Worm (Caenorhabditis elegans) whole organism, mixed stage, embryonic: ENCODE measurements around the gene srj-33.

Source experiments
- bed-3 ChIP-seq: fragments of 200-800 bp; sonication (Bioruptor generic); optimal IDR thresholded peaks from 3 replicates; lab custom pipeline; 2018; ENCODE audit warnings: mild to moderate bottlenecking, missing genetic modification characterization, moderate library complexity, missing compliant biosample characterization
- blmp-1 ChIP-seq: fragments of 150-350 bp; optimal IDR thresholded peaks from 2 replicates; lab custom pipeline; 2014; ENCODE audit warnings: missing biosample characterization, missing genetic modification characterization
- ceh-39 ChIP-seq: fragments of 150-350 bp; optimal IDR thresholded peaks from 2 replicates; lab custom pipeline; 2014; ENCODE audit warnings: missing biosample characterization, missing genetic modification characterization
- ceh-43 ChIP-seq: fragments of 200-800 bp; sonication (Bioruptor generic); optimal IDR thresholded peaks from 2 replicates; lab custom pipeline; 2018; ENCODE audit warnings: mild to moderate bottlenecking, missing genetic modification characterization, moderate library complexity, missing compliant biosample characterization
- ceh-83 ChIP-seq: fragments of 200-800 bp; sonication (Bioruptor generic); optimal IDR thresholded peaks from 2 replicates; lab custom pipeline; 2018; ENCODE audit warnings: mild to moderate bottlenecking, missing genetic modification characterization, missing compliant biosample characterization
- ces-1 ChIP-seq: fragments of 150-350 bp; optimal IDR thresholded peaks from 2 replicates; lab custom pipeline; 2014; ENCODE audit warnings: missing biosample characterization, missing genetic modification reagents, missing genetic modification characterization
- cnd-1 ChIP-seq: fragments of 200-800 bp; sonication (Bioruptor generic); optimal IDR thresholded peaks from 2 replicates; lab custom pipeline; 2018; ENCODE audit warnings: mild to moderate bottlenecking, missing genetic modification characterization, missing compliant biosample characterization
- drap-1 ChIP-seq: fragments of 200-800 bp; sonication (Bioruptor generic); optimal IDR thresholded peaks from 3 replicates; lab custom pipeline; 2018; ENCODE audit warnings: mild to moderate bottlenecking, missing genetic modification characterization, missing compliant biosample characterization
- elt-3 ChIP-seq: fragments of 150-350 bp; optimal IDR thresholded peaks from 2 replicates; lab custom pipeline; 2014; ENCODE audit warnings: missing biosample characterization, missing genetic modification characterization
- ham-2 ChIP-seq: fragments of 200-800 bp; sonication (Bioruptor generic); optimal IDR thresholded peaks from 2 replicates; lab custom pipeline; 2018; ENCODE audit warnings: mild to moderate bottlenecking, missing genetic modification characterization, missing compliant biosample characterization
- lin-13 ChIP-seq: fragments of 150-350 bp; optimal IDR thresholded peaks from 2 replicates; lab custom pipeline; 2014; ENCODE audit warnings: missing biosample characterization, missing genetic modification characterization
- lin-32 ChIP-seq: fragments of 200-800 bp; sonication (Bioruptor generic); optimal IDR thresholded peaks from 2 replicates; lab custom pipeline; 2018; ENCODE audit warnings: mild to moderate bottlenecking, missing genetic modification characterization, missing compliant biosample characterization
- lsy-2 ChIP-seq: fragments of 150-350 bp; optimal IDR thresholded peaks from 2 replicates; lab custom pipeline; 2014; ENCODE audit warnings: missing biosample characterization, missing genetic modification characterization
- mab-5 ChIP-seq: fragments of 150-350 bp; optimal IDR thresholded peaks from 2 replicates; lab custom pipeline; 2014; ENCODE audit warnings: missing biosample characterization, missing genetic modification characterization
- mep-1 ChIP-seq: fragments of 150-350 bp; optimal IDR thresholded peaks from 2 replicates; lab custom pipeline; 2017; ENCODE audit warnings: missing biosample characterization, missing genetic modification reagents, missing genetic modification characterization, inconsistent platforms
- mls-2 ChIP-seq: sonication (generic microtip); optimal IDR thresholded peaks from 2 replicates; lab custom pipeline; 2016; ENCODE audit warnings: mild to moderate bottlenecking, missing genetic modification characterization, moderate library complexity, missing compliant biosample characterization
- nhr-12 ChIP-seq: fragments of 150-350 bp; optimal IDR thresholded peaks from 2 replicates; lab custom pipeline; 2014; ENCODE audit warnings: missing biosample characterization, missing genetic modification characterization
- nhr-237 ChIP-seq: fragments of 150-350 bp; optimal IDR thresholded peaks from 2 replicates; lab custom pipeline; 2014; ENCODE audit warnings: missing biosample characterization, missing genetic modification characterization
- nhr-28 ChIP-seq: fragments of 150-350 bp; optimal IDR thresholded peaks from 2 replicates; lab custom pipeline; 2014; ENCODE audit warnings: missing biosample characterization, missing genetic modification characterization
- nhr-76 ChIP-seq: sonication (generic microtip); optimal IDR thresholded peaks from 2 replicates; lab custom pipeline; 2017; ENCODE audit warnings: missing biosample characterization, missing genetic modification characterization
- pha-4 ChIP-seq: fragments of 150-350 bp; optimal IDR thresholded peaks from 2 replicates; lab custom pipeline; 2018; ENCODE audit warnings: missing biosample characterization, missing genetic modification reagents, missing genetic modification characterization
- sem-2 ChIP-seq: fragments of 200-800 bp; sonication (Bioruptor generic); optimal IDR thresholded peaks from 2 replicates; lab custom pipeline; 2018; ENCODE audit warnings: mild to moderate bottlenecking, missing genetic modification characterization, missing compliant biosample characterization
- sptf-1 ChIP-seq: sonication (generic microtip); optimal IDR thresholded peaks from 2 replicates; lab custom pipeline; 2017; ENCODE audit warnings: mild to moderate bottlenecking, missing genetic modification characterization, moderate library complexity, missing compliant biosample characterization
- tbx-8 ChIP-seq: fragments of 200-800 bp; sonication (Bioruptor generic); optimal IDR thresholded peaks from 2 replicates; lab custom pipeline; 2018; ENCODE audit warnings: mild to moderate bottlenecking, missing genetic modification characterization, moderate library complexity, missing compliant biosample characterization
- unc-120 ChIP-seq: sonication (generic microtip); optimal IDR thresholded peaks from 2 replicates; lab custom pipeline; 2017; ENCODE audit warnings: missing genetic modification characterization, missing compliant biosample characterization; ENCODE audit not compliant: poor library complexity, severe bottlenecking
- unc-39 ChIP-seq: fragments of 150-350 bp; optimal IDR thresholded peaks from 2 replicates; lab custom pipeline; 2014; ENCODE audit warnings: missing biosample characterization, missing genetic modification characterization
- unc-62 ChIP-seq: fragments of 150-350 bp; optimal IDR thresholded peaks from 2 replicates; lab custom pipeline; 2014; ENCODE audit warnings: missing biosample characterization, missing genetic modification reagents, missing genetic modification characterization
- zip-8 ChIP-seq: fragments of 150-350 bp; optimal IDR thresholded peaks from 2 replicates; lab custom pipeline; 2014; ENCODE audit warnings: missing biosample characterization, missing genetic modification characterization
- ztf-11 ChIP-seq: fragments of 150-350 bp; optimal IDR thresholded peaks from 2 replicates; lab custom pipeline; 2014; ENCODE audit warnings: missing biosample characterization, missing genetic modification characterization

The srj-33 gene

DNA sequence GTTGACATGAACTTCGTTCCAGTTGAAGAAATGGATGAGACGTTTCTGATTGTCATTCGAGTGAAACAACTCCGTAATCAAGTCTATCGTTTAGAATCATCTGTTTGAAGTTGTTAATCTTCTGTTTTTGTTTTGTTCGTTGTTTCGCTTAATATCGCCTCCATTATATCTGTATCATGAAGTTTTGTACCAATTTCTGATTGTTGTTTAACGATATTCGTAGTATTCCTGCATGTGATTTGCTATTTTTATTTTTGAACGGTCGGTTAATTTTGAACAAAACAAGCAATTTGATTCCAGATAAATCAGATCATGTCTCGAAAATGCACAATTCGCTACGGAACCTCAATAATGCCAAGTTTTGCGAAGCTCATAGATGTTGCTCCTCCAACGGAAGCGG lies 45.2 kb upstream of the srj-33 start, which contains the start of gene C27H6.9:
C27H6.9 (plus strand) TSS at position 301 of the 400 bp plus-strand sequence.
- no peak for TF ChIP-seq unc-120 (tag; lab: Kevin White, UChicago)
- no peak for TF ChIP-seq cnd-1 (tag; lab: Kevin White, UChicago)
- TF ChIP-seq mep-1 (tag; lab: Kevin White, UChicago), result no peak
- TF ChIP-seq lin-13 (tag; lab: Kevin White, UChicago), result no peak
- TF ChIP-seq ceh-43 (GFP tag; lab: Kevin White, UChicago), result no peak
- TF ChIP-seq blmp-1 (tag; lab: Kevin White, UChicago), result no peak
- TF ChIP-seq nhr-12 (tag; lab: Kevin White, UChicago), result no peak
- no peak for TF ChIP-seq ceh-39 (tag; lab: Kevin White, UChicago)
- TF ChIP-seq drap-1 (GFP tag; lab: Kevin White, UChicago), result no peak
- TF ChIP-seq nhr-76 (tag; lab: Kevin White, UChicago), result no peak
- TF ChIP-seq ztf-11 (tag; lab: Kevin White, UChicago), result no peak
- no peak for TF ChIP-seq zip-8
- TF ChIP-seq nhr-28 (tag; lab: Kevin White, UChicago), result no peak
- no peak for TF ChIP-seq ham-2 (GFP tag; lab: Kevin White, UChicago)
- no peak for TF ChIP-seq elt-3 (tag; lab: Kevin White, UChicago)
- no peak for TF ChIP-seq tbx-8 (GFP tag; lab: Kevin White, UChicago)
- TF ChIP-seq lin-32 (GFP tag; lab: Kevin White, UChicago), result no peak
- no peak for TF ChIP-seq mab-5 (tag; lab: Kevin White, UChicago)
- TF ChIP-seq unc-62, result no peak

DNA sequence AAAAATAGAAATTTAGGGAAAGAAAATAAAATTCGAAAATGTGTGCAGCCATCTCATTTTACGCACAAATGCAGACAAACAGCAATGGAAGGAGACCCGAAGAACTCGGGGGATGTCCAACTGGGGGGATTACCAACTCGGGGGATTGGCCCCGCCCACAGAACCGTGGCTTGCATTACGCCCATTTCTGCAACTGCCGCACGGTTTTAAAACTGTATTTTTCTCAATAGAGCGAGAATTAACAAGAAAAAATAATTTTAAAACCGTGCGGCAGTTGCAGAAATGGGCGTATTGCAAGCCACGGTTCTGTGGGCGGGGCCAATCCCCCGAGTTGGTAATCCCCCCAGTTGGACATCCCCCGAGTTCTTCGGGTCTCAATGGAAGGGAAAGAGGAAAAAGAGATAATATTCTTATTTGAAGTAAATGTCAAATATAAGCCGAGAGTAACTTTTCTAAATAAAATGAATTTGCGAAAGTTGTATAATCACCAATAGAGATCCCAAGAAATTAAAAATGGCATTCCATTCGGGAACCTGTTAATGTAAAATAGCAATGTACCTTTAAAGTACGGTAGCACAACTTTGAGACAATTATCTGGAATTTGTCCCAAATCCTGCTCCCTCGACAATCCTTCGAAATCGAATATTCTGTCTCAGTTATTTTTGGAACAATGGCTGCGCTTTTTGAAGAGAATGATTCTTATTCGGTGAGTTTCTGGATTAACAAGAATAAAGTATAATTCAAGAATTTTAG lies 43.6 kb upstream of the srj-33 start, which contains the start of the genes ruvb-1 and tofu-1:
ruvb-1 (minus strand) TSS at position 72 of the 753 bp plus-strand sequence.
tofu-1 (plus strand) TSS at position 417 of the 753 bp plus-strand sequence.
- TF ChIP-seq unc-120 (tag; lab: Kevin White, UChicago) (peak; percentile 28), sptf-1 (tag; lab: Kevin White, UChicago) (peak; percentile 50), lsy-2 (tag; lab: Kevin White, UChicago) (peak; percentile 27), ham-2 (GFP tag; lab: Kevin White, UChicago) (peak; percentile 19), cnd-1 (tag; lab: Kevin White, UChicago) (peak; percentile 12), mep-1 (tag; lab: Kevin White, UChicago) (peak; percentile 34), lin-13 (tag; lab: Kevin White, UChicago) (peak; percentile 24), ces-1 (GFP tag; lab: Kevin White, UChicago) (peak; percentile 28)

DNA sequence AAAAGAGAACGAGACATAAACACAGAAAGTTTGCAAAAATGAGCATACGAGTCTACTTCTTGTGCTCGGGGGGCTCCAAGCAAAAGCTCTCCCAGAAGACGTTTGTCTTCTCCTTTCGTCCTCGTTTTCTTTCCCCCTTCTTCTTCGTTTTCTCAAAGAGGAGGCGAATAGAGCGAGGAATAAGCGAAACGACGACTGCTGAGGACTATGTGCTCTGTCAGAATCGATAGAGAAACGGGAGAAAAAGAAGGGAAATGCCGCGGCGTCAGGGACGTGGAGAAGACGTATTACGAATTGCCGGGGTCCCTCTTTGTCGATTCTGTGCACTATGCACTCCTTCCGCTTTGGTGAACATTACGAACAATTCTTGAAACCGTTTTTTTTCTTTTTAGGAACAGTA lies 41.1 kb upstream of the srj-33 start:
- TF ChIP-seq ceh-83 (no peak), ces-1 (GFP tag; lab: Kevin White, UChicago) (peak; percentile 46), nhr-237 (tag; lab: Kevin White, UChicago) (no peak), unc-62 (no peak)

DNA sequence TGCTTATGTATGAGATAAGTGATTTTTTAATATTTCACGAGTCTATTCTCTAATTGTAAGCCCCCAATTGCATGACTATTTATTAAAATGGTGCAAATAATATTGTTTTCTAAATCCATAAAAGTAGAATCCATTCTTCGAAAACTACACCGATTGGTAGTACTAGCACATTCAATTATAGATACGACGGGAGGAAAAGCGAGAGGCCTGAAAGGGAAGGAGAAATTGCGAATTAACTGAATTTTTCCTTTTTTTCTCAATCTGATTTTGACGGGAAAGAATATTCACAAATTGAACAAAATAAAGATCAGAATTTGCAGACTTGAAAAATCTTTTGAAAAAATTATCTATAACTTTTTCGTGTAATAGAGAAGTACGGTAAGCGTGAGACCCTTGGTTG lies 39.9 kb upstream of the srj-33 start:
- TF ChIP-seq nhr-28 (tag; lab: Kevin White, UChicago) (no peak), ceh-83 (no peak), nhr-76 (tag; lab: Kevin White, UChicago) (no peak), ces-1 (GFP tag; lab: Kevin White, UChicago) (peak; percentile 89), mls-2 (tag; lab: Kevin White, UChicago) (no peak), bed-3 (GFP tag; lab: Kevin White, UChicago) (no peak)

DNA sequence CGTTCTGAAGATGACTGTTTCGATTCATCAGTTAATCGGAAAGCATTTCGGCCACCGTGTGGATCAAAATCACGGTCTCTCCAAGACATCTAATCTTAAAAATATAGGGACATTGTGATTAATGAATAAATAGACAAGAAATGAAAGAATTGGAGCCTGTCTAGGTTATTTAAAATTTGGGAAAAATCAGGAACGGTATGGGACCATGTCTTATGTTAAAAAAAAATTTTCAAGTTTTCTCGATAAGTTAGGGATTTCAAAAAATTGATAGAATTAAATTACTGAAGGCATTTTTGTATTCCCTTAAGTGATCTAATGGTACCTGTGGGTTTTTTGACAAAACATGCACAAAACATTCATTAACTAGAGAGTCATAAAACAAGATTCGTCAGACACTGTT lies 38.8 kb upstream of the srj-33 start, which contains the start of gene unc-41:
unc-41 (minus strand) TSS at position 101 of the 400 bp plus-strand sequence.
- TF ChIP-seq ham-2 (GFP tag; lab: Kevin White, UChicago), result no peak
- no peak for TF ChIP-seq lin-13 (tag; lab: Kevin White, UChicago)
- TF ChIP-seq mls-2 (tag; lab: Kevin White, UChicago), result no peak
- no peak for TF ChIP-seq unc-62
- TF ChIP-seq ces-1 (GFP tag; lab: Kevin White, UChicago), result no peak
- TF ChIP-seq unc-39 (tag; lab: Kevin White, UChicago), result no peak
- no peak for TF ChIP-seq mep-1 (tag; lab: Kevin White, UChicago)
- TF ChIP-seq blmp-1 (tag; lab: Kevin White, UChicago), result no peak
- no peak for TF ChIP-seq pha-4 (tag; lab: Kevin White, UChicago)
- no peak for TF ChIP-seq sem-2 (GFP tag; lab: Kevin White, UChicago)
- TF ChIP-seq cnd-1 (tag; lab: Kevin White, UChicago), result no peak
- no peak for TF ChIP-seq ceh-43 (GFP tag; lab: Kevin White, UChicago)
- no peak for TF ChIP-seq nhr-12 (tag; lab: Kevin White, UChicago)
- TF ChIP-seq drap-1 (GFP tag; lab: Kevin White, UChicago), result no peak
